Worm (Caenorhabditis elegans) whole organism, late embryonic: ENCODE data around the gene T04C12.9.

Experiments
- C38D4.7 ChIP-seq: fragments of 200-800 bp; sonication (Bioruptor generic); optimal IDR thresholded peaks from 2 replicates; lab custom pipeline; 2018; ENCODE audit warnings: mild to moderate bottlenecking, missing genetic modification characterization, moderate library complexity, missing compliant biosample characterization
- ama-1 ChIP-seq: fragments of 150-350 bp; optimal IDR thresholded peaks from 2 replicates; lab custom pipeline; 2014
- ceh-31 ChIP-seq: sonication (generic microtip); optimal IDR thresholded peaks from 2 replicates; lab custom pipeline; 2016; ENCODE audit warnings: missing genetic modification characterization, missing compliant biosample characterization
- ceh-45 ChIP-seq: fragments of 200-800 bp; sonication (Bioruptor generic); IDR thresholded peaks from 2 replicates; pipeline ENCODE4 v1.3.6; 2022; ENCODE audit warnings: missing genetic modification reagents, missing genetic modification characterization, missing compliant biosample characterization
- elt-2 ChIP-seq: sonication (generic microtip); optimal IDR thresholded peaks from 2 replicates; lab custom pipeline; 2016; ENCODE audit warnings: missing genetic modification reagents, missing genetic modification characterization, missing compliant biosample characterization
- fax-1 ChIP-seq: sonication (generic microtip); optimal IDR thresholded peaks from 2 replicates; lab custom pipeline; 2016; ENCODE audit warnings: missing genotype, missing genetic modification characterization, missing compliant biosample characterization
- fkh-6 ChIP-seq: sonication (generic microtip); optimal IDR thresholded peaks from 2 replicates; lab custom pipeline; 2016; ENCODE audit warnings: missing genetic modification characterization, missing compliant biosample characterization
- unc-55 ChIP-seq: sonication (generic microtip); optimal IDR thresholded peaks from 2 replicates; lab custom pipeline; 2017; ENCODE audit warnings: missing biosample characterization, missing genetic modification reagents, missing genetic modification characterization

ce11 chrV:11059180-11059579 is 3.8 kb downstream of the T04C12.9 start, which contains the start of gene T04C12.1:
- TF ChIP-seq ama-1 (lab: Kevin White, UChicago) (no peak), ceh-31 (no peak), fax-1 (tag; lab: Kevin White, UChicago) (no peak), ceh-45 (GFP tag; lab: Robert Waterston, UW) (no peak), C38D4.7 (GFP tag; lab: Kevin White, UChicago) (no peak), unc-55 (GFP tag; lab: Kevin White, UChicago) (no peak), elt-2 (tag; lab: Kevin White, UChicago) (peak; percentile 45), fkh-6 (no peak)
